Fruit fly (Drosophila melanogaster): ENCODE results near the gene Spn28Da.

Gene Spn28Da

dm6 chr2L:7911209-7911859 is 22.4 kb upstream of the Spn28Da start:
- TF ChIP-seq noc (tag; optimal IDR thresholded peaks at IDR 0.05), result no peak

DNA sequence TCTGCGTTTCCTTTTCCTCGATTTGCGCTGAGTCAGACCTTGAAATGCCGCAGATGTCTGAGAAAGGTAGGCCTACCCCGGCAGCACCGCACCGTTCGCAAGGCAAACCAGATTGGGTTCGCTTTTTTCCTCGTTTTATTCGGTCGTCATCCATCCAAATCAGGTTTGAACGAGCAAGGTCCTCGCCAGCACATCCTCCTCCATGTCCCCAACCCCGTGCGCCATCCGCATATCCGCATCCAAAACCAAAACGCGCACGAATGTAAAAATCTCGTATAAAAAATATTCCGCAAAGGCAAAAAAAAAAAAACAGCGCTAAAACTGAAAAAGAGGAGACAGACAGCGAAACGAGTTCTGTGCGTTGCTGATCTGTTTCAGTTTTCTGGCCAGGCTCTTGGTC is 20.9 kb upstream of the Spn28Da start:
- TF ChIP-seq noc (tag; optimal IDR thresholded peaks at IDR 0.05), result no peak

- no peak for TF ChIP-seq noc (tag; optimal IDR thresholded peaks at IDR 0.05)
These were observed 20.4 kb upstream of the Spn28Da start for dm6 chr2L:7909327-7909804.

dm6 chr2L:7901833-7902232 is 12.9 kb upstream of the Spn28Da start:
- no peak for TF ChIP-seq noc (tag; optimal IDR thresholded peaks at IDR 0.05)

DNA sequence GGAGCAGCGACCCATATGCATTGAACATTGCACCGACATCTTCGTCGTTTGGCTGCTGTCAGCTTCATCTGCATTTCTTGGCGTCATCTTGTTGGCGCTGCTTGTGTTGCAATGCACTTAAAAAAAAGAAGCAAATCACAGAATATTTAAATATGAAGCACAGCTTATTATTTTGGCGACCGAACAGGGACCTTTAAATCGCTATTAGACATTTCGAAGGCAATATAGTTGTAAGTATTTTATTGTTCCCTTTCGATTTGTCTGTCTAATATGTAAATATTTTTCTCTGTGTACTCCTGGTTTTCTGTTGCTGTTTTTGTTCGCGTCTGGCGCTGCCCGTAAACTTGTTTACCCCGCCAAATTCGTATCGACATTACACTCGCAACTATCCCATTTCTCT is 11.0 kb upstream of the Spn28Da start:
- no peak for TF ChIP-seq noc (tag; optimal IDR thresholded peaks at IDR 0.05)

- TF ChIP-seq noc (tag; optimal IDR thresholded peaks at IDR 0.05), result no peak
These were observed 10.2 kb upstream of the Spn28Da start for dm6 chr2L:7899108-7899507.

dm6 chr2L:7898581-7898980 is 9.7 kb upstream of the Spn28Da start:
- no peak for TF ChIP-seq noc (tag; optimal IDR thresholded peaks at IDR 0.05)

dm6 chr2L:7897245-7897644 is 8.3 kb upstream of the Spn28Da start:
- no peak for TF ChIP-seq noc (tag; optimal IDR thresholded peaks at IDR 0.05)

dm6 chr2L:7890654-7891114 is 1.8 kb upstream of the Spn28Da start, which contains the start of gene Spn28Db:
Gene Spn28Db, minus strand, starts transcription at chr2L:7890704.
- TF ChIP-seq noc (tag; optimal IDR thresholded peaks at IDR 0.05), result no peak

DNA sequence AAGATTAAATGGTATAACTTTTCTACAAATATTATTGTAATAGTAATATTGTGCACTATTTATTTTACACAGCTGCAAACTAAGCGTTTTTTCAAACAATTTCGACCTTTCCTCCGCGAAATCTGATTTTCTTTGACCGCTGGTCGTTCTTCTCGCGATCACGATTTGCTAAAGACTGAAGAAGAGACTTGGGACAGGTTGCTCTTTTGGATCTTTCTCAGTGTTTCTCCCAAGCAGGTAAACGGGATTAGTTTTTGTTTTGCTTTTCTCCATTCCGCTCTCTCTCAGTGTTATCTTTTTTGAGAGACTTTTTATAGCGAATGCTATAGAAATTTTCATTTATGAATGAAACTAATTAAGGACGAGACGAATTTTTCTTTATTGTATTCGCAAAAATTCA is 1.6 kb downstream of the Spn28Da start, which contains the start of gene CG7102:
Gene CG7102 (minus strand): TSS at position 181 of the 400 bp plus-strand sequence.
- no peak for TF ChIP-seq noc (tag; optimal IDR thresholded peaks at IDR 0.05)

DNA sequence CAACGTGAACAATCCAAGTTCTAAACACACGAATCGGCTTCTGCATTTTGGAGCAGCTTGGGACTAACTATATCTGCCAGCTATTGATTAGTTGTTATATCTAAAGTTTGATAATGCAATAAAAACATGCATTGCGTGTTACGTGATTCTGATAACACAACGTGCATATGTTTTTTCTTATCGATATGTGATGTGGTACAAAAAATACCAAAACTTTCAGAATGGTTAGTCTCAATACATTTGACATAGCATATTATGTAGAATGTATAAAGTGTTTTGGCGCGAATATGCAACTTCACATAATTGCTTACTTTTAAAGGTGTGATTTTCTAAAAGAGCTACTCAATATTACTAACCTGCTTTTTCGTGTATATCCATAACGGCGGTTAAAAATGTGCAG is 3.0 kb downstream of the Spn28Da start:
- no peak for TF ChIP-seq noc (tag; optimal IDR thresholded peaks at IDR 0.05)

dm6 chr2L:7885271-7885670 is 3.7 kb downstream of the Spn28Da start, which contains the start of the genes SmE and CG34132:
Gene SmE, minus strand, starts transcription at chr2L:7885450.
Gene CG34132, plus strand, starts transcription at chr2L:7885503.
- TF ChIP-seq noc (tag; optimal IDR thresholded peaks at IDR 0.05), result no peak

DNA sequence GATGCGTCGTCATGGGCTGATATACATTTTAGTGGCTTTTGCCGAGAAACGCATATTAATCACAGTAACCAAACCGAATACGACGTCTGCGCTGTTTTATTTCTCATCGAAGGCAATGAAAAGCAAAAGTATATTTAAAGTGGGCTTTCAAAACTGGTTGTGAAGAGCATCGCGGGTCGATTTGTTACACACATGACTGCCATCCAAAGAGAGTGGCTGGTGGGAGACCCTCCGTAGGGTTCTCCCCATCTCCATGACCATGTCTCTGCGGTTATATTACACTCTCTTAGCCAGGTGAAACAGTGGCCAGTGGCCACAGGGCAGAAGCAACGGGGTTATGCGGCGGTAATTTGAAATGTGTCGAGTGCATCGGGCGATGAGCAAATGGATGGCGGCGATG is 8.5 kb downstream of the Spn28Da start:
- TF ChIP-seq noc (tag; optimal IDR thresholded peaks at IDR 0.05), result no peak

DNA sequence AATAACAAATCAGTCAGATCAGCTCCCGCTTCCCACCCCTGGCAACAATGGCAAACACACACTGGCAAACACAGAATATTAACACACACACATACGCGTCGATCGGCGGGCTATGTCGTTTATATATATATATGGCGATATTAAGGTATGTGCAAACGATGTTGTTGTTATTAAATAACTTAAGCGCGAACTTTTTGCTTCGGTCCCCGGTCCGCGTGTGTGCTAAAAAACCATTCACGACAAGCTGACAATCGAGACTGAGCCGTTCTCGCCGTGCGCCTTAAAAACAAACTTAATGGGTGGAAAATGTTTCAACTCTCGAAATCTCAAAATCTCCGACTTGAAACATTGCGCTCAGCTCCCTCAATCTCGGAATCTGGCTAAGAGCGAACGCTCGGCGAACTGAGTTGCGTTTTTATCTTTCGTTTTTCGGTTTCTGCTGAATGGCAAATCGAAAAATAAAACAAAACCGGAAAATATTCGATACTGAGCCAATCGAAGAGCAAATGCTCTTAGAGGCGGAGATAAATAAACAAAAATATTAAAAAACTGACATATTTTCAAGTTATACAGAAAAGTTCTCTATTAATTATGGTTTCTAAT is 9.5 kb downstream of the Spn28Da start, which contains the start of gene spz3:
Gene spz3 (minus strand): TSS at position 261 of the 603 bp plus-strand sequence.
- TF ChIP-seq noc (tag; optimal IDR thresholded peaks at IDR 0.05), result no peak

- TF ChIP-seq noc (tag; optimal IDR thresholded peaks at IDR 0.05), result no peak
These were observed 10.6 kb downstream of the Spn28Da start for dm6 chr2L:7878372-7878771.

DNA sequence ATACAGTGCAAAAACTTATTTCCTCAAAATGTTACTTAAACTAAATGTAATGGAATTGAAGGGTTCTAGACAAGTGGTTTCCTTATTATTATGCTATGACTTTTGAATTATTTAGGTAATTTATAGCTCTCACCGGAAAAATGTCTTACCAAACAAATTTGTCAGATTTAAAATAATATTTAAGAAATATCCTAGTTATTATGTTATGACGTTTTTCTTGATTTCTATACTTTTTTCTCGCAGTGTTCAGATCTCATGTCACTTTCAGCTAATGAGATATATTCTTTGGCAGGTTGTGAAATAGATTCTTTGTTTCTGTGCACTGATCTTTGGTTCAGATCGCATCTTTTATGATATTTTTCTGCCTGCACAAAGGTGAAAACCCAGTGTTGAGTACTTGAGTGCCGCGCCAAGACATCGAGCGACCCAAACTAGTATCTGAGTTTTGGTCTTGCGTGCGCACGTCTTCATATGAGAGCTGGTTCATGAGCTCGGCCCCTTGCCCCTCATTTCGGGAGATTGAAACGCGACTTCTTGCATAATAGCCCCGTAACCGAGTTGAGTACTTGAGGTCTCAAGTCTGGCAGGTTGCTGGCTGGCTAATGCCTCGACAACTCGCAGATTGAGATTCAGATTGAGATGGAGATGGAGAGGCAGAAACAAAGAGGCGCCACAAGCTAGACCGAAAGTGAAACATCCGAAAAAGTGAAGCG is 12.3 kb downstream of the Spn28Da start:
- no peak for TF ChIP-seq noc (tag; optimal IDR thresholded peaks at IDR 0.05)
